Worm (Caenorhabditis elegans): ENCODE measurements around the gene Y17D7C.2.
A peak's percentile ranks its signal among the peaks of the same experiment; 100 is the strongest.

Y17D7C.2 gene

DNA sequence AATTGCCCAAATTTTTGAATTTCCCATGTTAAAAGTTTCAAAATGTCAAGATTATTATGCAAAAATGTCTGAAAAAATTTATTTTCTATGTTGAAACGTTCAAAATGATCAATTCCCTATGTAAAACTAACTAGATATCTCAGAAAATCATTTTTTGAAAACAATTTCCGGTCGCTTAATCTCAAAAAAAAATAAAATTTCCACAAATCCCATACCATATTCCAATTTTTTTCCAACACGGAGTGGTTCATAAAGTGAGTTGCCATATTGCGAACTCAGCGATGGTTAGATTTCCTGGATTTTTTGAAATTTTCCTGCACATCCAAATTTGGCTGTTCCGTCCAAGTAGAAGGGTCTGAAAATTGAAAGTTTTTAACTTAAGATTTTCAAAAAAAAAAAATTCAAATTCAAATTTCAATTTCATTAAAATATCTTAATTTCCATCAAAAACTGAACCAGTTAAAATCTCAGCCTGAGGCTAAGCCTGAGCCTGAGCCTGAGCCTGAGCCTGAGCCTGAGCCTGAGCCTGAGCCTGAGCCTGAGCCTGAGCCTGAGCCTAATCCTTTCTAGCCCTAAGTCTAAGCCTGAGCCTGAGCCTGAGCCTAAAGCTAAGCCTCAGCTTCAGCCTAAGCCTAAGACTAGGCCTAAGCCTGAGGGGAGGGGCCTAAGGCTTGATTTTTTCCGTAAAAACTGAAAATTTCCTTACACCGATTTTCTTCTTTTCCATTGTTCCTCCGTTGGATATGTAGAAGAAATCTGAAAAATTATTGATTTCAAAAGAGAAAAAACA is 2.9 kb upstream of the Y17D7C.2 start:
- TF ChIP-seq nhr-23 (tag; optimal IDR thresholded peaks at IDR 0.05) (no peak), hmg-11 (tag; optimal IDR thresholded peaks at IDR 0.05) (peak; percentile 15)

DNA sequence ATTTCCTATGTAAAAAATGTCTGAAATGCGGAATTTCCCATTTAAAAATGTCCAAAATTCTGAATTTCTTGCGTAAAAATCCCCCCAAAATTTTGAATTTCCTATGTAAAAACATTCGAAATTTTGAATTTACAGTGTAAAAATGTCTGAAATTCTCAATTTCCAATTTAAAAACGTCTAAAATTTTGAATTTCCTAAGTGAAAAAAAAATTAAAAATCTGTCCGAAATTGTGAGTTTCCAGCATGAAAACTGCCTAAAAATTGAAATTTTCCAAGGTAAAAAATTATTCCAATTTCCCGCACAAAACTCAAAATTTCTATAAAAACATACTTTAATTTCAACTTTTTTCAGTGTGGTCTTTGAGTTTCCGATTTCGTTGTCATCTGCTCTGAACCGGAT is 2.1 kb upstream of the Y17D7C.2 start:
- TF ChIP-seq fkh-2 (tag; optimal IDR thresholded peaks at IDR 0.05) (no peak), lin-15B (tag; optimal IDR thresholded peaks at IDR 0.05) (no peak), mdl-1 (tag; optimal IDR thresholded peaks at IDR 0.05) (no peak), zag-1 (tag; optimal IDR thresholded peaks at IDR 0.05) (no peak), ceh-16 (tag; optimal IDR thresholded peaks at IDR 0.05) (no peak), snpc-4 (tag; optimal IDR thresholded peaks at IDR 0.05) (no peak), fkh-10 (GFP tag; optimal IDR thresholded peaks at IDR 0.05) (no peak), elt-1 (tag; optimal IDR thresholded peaks at IDR 0.05) (no peak), egl-27 (tag; optimal IDR thresholded peaks at IDR 0.05) (no peak), R02D3.7 (tag; optimal IDR thresholded peaks at IDR 0.05) (no peak), elt-3 (tag; optimal IDR thresholded peaks at IDR 0.05) (no peak), ceh-28 (tag; optimal IDR thresholded peaks at IDR 0.05) (no peak), ZK546.5 (tag; optimal IDR thresholded peaks at IDR 0.05) (no peak), ztf-11 (tag; optimal IDR thresholded peaks at IDR 0.05) (no peak), jun-1 (tag; optimal IDR thresholded peaks at IDR 0.05) (no peak)

DNA sequence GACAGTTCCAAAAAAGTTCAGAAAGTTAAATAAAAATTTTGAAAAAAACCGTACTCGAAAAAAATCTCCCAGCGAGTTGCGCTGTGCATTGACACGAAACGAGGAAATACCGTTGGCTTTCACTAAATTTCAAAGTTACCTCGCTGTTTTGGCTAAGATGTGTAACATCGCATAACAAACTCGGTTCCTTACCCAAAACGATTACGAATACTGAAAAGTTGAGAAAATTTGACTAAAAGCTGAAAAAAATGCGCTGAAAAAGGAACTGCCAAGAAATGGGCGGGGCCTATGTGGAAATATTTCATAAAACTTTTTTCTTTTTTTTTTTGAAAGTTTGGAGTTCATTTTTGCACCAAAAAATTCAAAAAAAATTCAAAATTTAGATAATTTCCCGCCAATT is 375 bp downstream of the Y17D7C.2 start:
- TF ChIP-seq nhr-76 (tag; optimal IDR thresholded peaks at IDR 0.05) (no peak), unc-39 (tag; optimal IDR thresholded peaks at IDR 0.05) (no peak), lin-39 (tag; optimal IDR thresholded peaks at IDR 0.05) (no peak), ceh-28 (tag; optimal IDR thresholded peaks at IDR 0.05) (no peak), pha-4 (tag; optimal IDR thresholded peaks at IDR 0.05) (no peak), nhr-237 (tag; optimal IDR thresholded peaks at IDR 0.05) (no peak), nhr-43 (tag; optimal IDR thresholded peaks at IDR 0.05; ENCODE audit: poor library complexity, severe bottlenecking) (no peak), ceh-82 (tag; optimal IDR thresholded peaks at IDR 0.05) (no peak), ztf-11 (tag; optimal IDR thresholded peaks at IDR 0.05) (no peak), nhr-25 (tag; optimal IDR thresholded peaks at IDR 0.05) (no peak), ama-1 (optimal IDR thresholded peaks at IDR 0.05) (no peak), fkh-10 (GFP tag; optimal IDR thresholded peaks at IDR 0.05) (no peak), ceh-9 (tag; optimal IDR thresholded peaks at IDR 0.05) (no peak), zag-1 (tag; optimal IDR thresholded peaks at IDR 0.05) (no peak), pqm-1 (tag; optimal IDR thresholded peaks at IDR 0.05) (no peak), sea-2 (GFP tag; optimal IDR thresholded peaks at IDR 0.05) (no peak), fkh-2 (tag; optimal IDR thresholded peaks at IDR 0.05) (no peak), nhr-11 (tag; optimal IDR thresholded peaks at IDR 0.05) (no peak)

DNA sequence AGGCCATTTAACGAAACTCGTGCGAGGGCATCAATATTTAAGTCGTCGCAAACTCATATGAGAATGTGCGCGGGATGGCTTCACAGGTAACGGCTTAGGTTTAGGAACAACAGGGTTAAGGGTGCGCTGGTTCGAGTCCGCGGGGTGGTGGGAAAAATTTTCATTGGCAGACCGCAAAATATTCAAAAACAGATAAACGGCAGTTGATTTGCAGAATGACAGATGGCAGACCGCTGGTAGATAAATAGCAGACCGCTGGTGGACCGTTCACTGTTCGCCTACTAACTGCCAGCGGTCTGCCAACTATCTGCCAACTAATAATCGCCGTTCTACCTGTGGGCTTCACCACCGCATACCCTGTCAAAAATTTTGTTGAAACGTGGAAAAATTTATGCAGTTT is 7.7 kb downstream of the Y17D7C.2 start:
- TF ChIP-seq fkh-2 (tag; optimal IDR thresholded peaks at IDR 0.05): peak; percentile 10
- no peak for TF ChIP-seq fos-1 (tag; optimal IDR thresholded peaks at IDR 0.05)

DNA sequence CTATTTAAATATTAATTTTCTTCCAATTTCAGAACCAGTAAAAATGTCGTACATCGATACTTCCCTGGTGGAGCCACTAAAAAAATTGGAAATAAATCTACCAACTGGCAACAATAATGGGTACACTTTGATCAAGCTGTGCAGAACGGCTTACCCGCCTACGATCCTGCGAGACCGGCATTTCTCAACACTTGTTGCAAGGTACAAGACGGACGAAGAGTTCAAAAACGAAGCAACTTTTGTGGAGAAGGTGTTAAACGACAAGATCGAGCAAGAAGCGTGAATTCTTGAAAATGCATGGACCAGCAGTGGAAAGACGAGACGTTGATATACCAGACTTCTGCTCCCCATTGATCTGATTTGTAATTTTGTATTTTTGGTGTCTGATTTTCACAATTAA is 8.4 kb downstream of the Y17D7C.2 start:
- TF ChIP-seq pqm-1 (tag; optimal IDR thresholded peaks at IDR 0.05) (no peak), fkh-10 (GFP tag; optimal IDR thresholded peaks at IDR 0.05) (no peak)

DNA sequence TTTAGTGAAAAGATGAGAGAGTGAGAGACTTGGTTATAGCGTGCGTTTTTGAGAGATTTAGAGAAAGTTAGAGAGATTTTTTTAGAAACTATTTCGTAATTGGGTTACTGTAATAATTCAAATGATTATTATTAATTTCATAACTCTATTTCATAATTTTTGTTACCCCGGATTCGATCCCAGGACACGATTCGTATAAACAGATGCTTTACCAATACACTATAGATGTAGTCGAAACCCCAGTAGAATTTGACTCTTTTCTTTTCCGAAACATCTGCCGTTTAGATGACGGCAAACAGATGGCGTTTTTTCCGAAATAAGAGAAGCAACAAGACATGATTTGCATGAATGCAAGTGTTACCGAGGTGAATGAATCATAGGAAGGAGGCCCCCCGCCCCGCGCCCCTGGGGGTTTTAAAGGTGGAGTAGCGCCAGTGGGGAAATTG is 9.7 kb downstream of the Y17D7C.2 start:
- TF ChIP-seq snpc-4 (tag; optimal IDR thresholded peaks at IDR 0.05): peak; percentile 27
- no peak for TF ChIP-seq nhr-11 (tag; optimal IDR thresholded peaks at IDR 0.05)
- no peak for TF ChIP-seq ZK546.5 (tag; optimal IDR thresholded peaks at IDR 0.05)
- TF ChIP-seq hmg-11 (tag; optimal IDR thresholded peaks at IDR 0.05): peak; percentile 19
- TF ChIP-seq egl-27 (tag; optimal IDR thresholded peaks at IDR 0.05): no peak
- TF ChIP-seq nhr-25 (tag; optimal IDR thresholded peaks at IDR 0.05): no peak
- no peak for TF ChIP-seq nhr-12 (tag; optimal IDR thresholded peaks at IDR 0.05)
- no peak for TF ChIP-seq skn-1 (tag; optimal IDR thresholded peaks at IDR 0.05)
- no peak for TF ChIP-seq sea-2 (GFP tag; optimal IDR thresholded peaks at IDR 0.05)
- TF ChIP-seq zag-1 (tag; optimal IDR thresholded peaks at IDR 0.05): no peak
- no peak for TF ChIP-seq ceh-16 (tag; optimal IDR thresholded peaks at IDR 0.05)
- TF ChIP-seq nhr-43 (tag; optimal IDR thresholded peaks at IDR 0.05; ENCODE audit: poor library complexity, severe bottlenecking): no peak
- TF ChIP-seq fkh-10 (GFP tag; optimal IDR thresholded peaks at IDR 0.05): no peak
- TF ChIP-seq eor-1 (tag; optimal IDR thresholded peaks at IDR 0.05): no peak
- TF ChIP-seq nhr-237 (tag; optimal IDR thresholded peaks at IDR 0.05): no peak

Measured in whole organism, L3 larva.